Fruit fly (Drosophila melanogaster): ENCODE measurements around the gene vn.

The vn gene

dm6 chr3L:5809642-5810279, 35.7 kb downstream of the vn start (continued):
- TF ChIP-seq CG10654 (GFP tag; optimal IDR thresholded peaks at IDR 0.05) (no peak), Dek (tag; optimal IDR thresholded peaks at IDR 0.05) (no peak), Deaf1 (tag; optimal IDR thresholded peaks at IDR 0.05) (peak; percentile 17), corto (GFP tag; optimal IDR thresholded peaks at IDR 0.05) (no peak), Mrtf (GFP tag; IDR thresholded peaks at IDR 0.05) (no peak), sisA (GFP tag; IDR thresholded peaks at IDR 0.05) (no peak), CG6791 (GFP tag; IDR thresholded peaks at IDR 0.05; ENCODE audit: partially characterized antibody) (no peak), sug (tag; optimal IDR thresholded peaks at IDR 0.05) (peak; percentile 96), Neu2 (GFP tag; optimal IDR thresholded peaks at IDR 0.05; ENCODE audit: borderline replicate concordance) (no peak), CG18599 (GFP tag; optimal IDR thresholded peaks at IDR 0.05) (peak; percentile 24), tup (GFP tag; optimal IDR thresholded peaks at IDR 0.05) (peak; percentile 10), ash1 (GFP tag; optimal IDR thresholded peaks at IDR 0.05) (no peak), CG12769 (tag; optimal IDR thresholded peaks at IDR 0.05) (peak; percentile 4), HmgZ (tag; optimal IDR thresholded peaks at IDR 0.05) (peak; percentile 29), sob (GFP tag; IDR thresholded peaks at IDR 0.05) (no peak), da (GFP tag; optimal IDR thresholded peaks at IDR 0.05) (peak; percentile 33), sens (GFP tag) (peak; percentile 29), hb (GFP tag; IDR thresholded peaks at IDR 0.05; ENCODE audit: partially characterized antibody) (0 out of 3 replicates have a peak, but pooled peaks have one; percentile 45), ftz-f1 (GFP tag; optimal IDR thresholded peaks at IDR 0.05) (peak; percentile 93), MBD-R2 (GFP tag; IDR thresholded peaks at IDR 0.05) (no peak), CG15479 (GFP tag; optimal IDR thresholded peaks at IDR 0.05) (peak; percentile 91), CG18476 (GFP tag; optimal IDR thresholded peaks at IDR 0.05) (no peak), HLH3B (GFP tag; IDR thresholded peaks at IDR 0.05) (no peak), ranshi (GFP tag; IDR thresholded peaks at IDR 0.05) (0 out of 2 replicates have a peak, but pooled peaks have one; percentile 5), shn (GFP tag; optimal IDR thresholded peaks at IDR 0.05) (peak; percentile 22)

dm6 chr3L:5809201-5809584, 36.3 kb downstream of the vn start:
- TF ChIP-seq Oli (tag; optimal IDR thresholded peaks at IDR 0.05) (peak; percentile 42), Hr3 (GFP tag; optimal IDR thresholded peaks at IDR 0.05) (no peak), gro (GFP tag; optimal IDR thresholded peaks at IDR 0.05) (no peak), da (GFP tag; optimal IDR thresholded peaks at IDR 0.05) (no peak), dmrt99B (tag; optimal IDR thresholded peaks at IDR 0.05) (peak; percentile 33), ranshi (GFP tag; IDR thresholded peaks at IDR 0.05) (no peak), bcd (GFP tag; optimal IDR thresholded peaks at IDR 0.05) (peak; percentile 17), sisA (GFP tag; IDR thresholded peaks at IDR 0.05) (0 out of 2 replicates have a peak, but pooled peaks have one; percentile 22), kay (GFP tag; optimal IDR thresholded peaks at IDR 0.05) (no peak), dmrt11E (tag; optimal IDR thresholded peaks at IDR 0.05) (peak; percentile 35), zen (tag; optimal IDR thresholded peaks at IDR 0.05) (no peak), CG15269 (tag; optimal IDR thresholded peaks at IDR 0.05) (peak; percentile 30), vvl (GFP tag; IDR thresholded peaks at IDR 0.05) (no peak), gem (tag; optimal IDR thresholded peaks at IDR 0.05) (peak; percentile 71), nmo (GFP tag; optimal IDR thresholded peaks at IDR 0.05) (peak; percentile 57), CG2116 (GFP tag; optimal IDR thresholded peaks at IDR 0.05) (no peak), CG1792 (GFP tag; optimal IDR thresholded peaks at IDR 0.05) (no peak), wdn (GFP tag; IDR thresholded peaks at IDR 0.05) (no peak), Lhr (GFP tag; optimal IDR thresholded peaks at IDR 0.05) (no peak), CoRest (tag; optimal IDR thresholded peaks at IDR 0.05) (peak; percentile 41), CG9437 (GFP tag; optimal IDR thresholded peaks at IDR 0.05) (peak; percentile 24), HLHmδ (GFP tag; optimal IDR thresholded peaks at IDR 0.05) (no peak), esg (GFP tag; conservative IDR thresholded peaks at IDR 0.05) (no peak), CG6654 (GFP tag; optimal IDR thresholded peaks at IDR 0.05) (no peak), gt (GFP tag; IDR thresholded peaks at IDR 0.05) (no peak), CG12155 (GFP tag; optimal IDR thresholded peaks at IDR 0.05) (no peak), CG1603 (tag; optimal IDR thresholded peaks at IDR 0.05) (peak; percentile 16), NFAT (GFP tag; IDR thresholded peaks at IDR 0.05) (no peak)

Data from whole organism, embryonic.